Worm (Caenorhabditis elegans): Measurements from ENCODE around the gene F09E5.12.

DNA sequence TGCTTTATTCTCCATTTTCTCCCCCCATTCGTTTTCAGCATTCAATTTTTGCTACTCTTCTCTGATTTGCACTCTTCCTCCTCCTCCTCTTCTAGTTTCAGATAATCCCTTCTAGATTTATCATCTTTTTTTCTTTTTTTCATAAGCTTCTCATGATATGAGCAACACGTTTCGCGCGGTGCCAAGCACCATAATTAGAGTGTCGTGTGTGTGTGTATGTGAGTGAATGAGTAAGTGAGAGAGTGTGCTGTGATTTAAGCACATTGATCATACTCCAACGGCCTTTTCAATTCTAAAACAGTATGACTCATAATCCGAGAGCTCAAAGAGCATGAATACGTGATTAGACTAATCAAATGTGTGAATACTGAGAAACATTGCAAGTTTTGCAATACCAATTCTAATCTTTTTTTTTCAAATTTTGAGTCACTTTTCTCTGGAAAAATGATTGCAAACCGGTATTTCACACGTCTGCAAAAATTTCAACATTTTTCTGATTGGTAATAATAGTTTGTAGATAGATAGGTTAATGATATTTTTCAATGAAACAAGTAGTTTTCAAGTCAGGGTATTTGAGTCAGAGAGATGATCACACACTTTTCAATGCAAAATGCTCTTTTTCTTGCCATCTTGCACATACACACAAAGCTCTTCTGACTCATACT lies 35.0 kb downstream of the F09E5.12 start:
- TF ChIP-seq flt-1 (GFP tag; IDR thresholded peaks at IDR 0.05), result no peak
- no peak for TF ChIP-seq klf-2 (GFP tag; conservative IDR thresholded peaks at IDR 0.05)
